Worm (Caenorhabditis elegans) whole organism, L3 larva: ENCODE results near the gene F46C5.1.

Experiments
- elt-2 ChIP-seq: sonication (generic microtip); optimal IDR thresholded peaks from 2 replicates; lab custom pipeline; 2016; ENCODE audit warnings: missing genetic modification reagents, mild to moderate bottlenecking, missing genetic modification characterization, missing compliant biosample characterization
- fos-1 ChIP-seq: fragments of 150-350 bp; optimal IDR thresholded peaks from 2 replicates; lab custom pipeline; 2014; ENCODE audit warnings: missing biosample characterization, missing genetic modification characterization
- nhr-11 ChIP-seq: fragments of 150-350 bp; optimal IDR thresholded peaks from 2 replicates; lab custom pipeline; 2014; ENCODE audit warnings: missing biosample characterization, missing genetic modification characterization
- nhr-76 ChIP-seq: fragments of 150-350 bp; sonication (generic microtip); optimal IDR thresholded peaks from 5 replicates; lab custom pipeline; 2014; ENCODE audit warnings: missing biosample characterization, missing genetic modification characterization

ce11 chrII:8845298-8845697, 24.3 kb upstream of the F46C5.1 start, which contains the start of gene agxt-1:
- TF ChIP-seq nhr-11, result no peak
- no peak for TF ChIP-seq nhr-76 (tag; lab: Kevin White, UChicago)
- no peak for TF ChIP-seq elt-2 (tag; lab: Kevin White, UChicago)
- no peak for TF ChIP-seq fos-1
